Worm (Caenorhabditis elegans): ENCODE data around the gene fbxc-33.
A peak's percentile ranks its signal among the peaks of the same experiment; 100 is the strongest.

fbxc-33 gene

ce11 chrII:884204-884603 lies 29.3 kb upstream of the fbxc-33 start:
- TF ChIP-seq ceh-36 (tag; optimal IDR thresholded peaks at IDR 0.05) (no peak), flt-1 (GFP tag; IDR thresholded peaks at IDR 0.05) (no peak), sea-1 (GFP tag; conservative IDR thresholded peaks at IDR 0.05) (no peak), hnd-1 (tag; optimal IDR thresholded peaks at IDR 0.05) (no peak)

ce11 chrII:888024-888423 lies 25.4 kb upstream of the fbxc-33 start, which contains the start of gene T07D3.4:
Gene T07D3.4, plus strand, starts transcription at chrII:888309.
- TF ChIP-seq ceh-36 (tag; optimal IDR thresholded peaks at IDR 0.05) (no peak), scrt-1 (GFP tag; IDR thresholded peaks at IDR 0.05) (no peak), ets-7 (tag; optimal IDR thresholded peaks at IDR 0.05) (no peak), tbx-11 (GFP tag; IDR thresholded peaks at IDR 0.05) (no peak), ceh-13 (GFP tag; optimal IDR thresholded peaks at IDR 0.05) (no peak), B0310.2 (tag; optimal IDR thresholded peaks at IDR 0.05) (no peak), pes-1 (GFP tag; IDR thresholded peaks at IDR 0.05) (no peak), tbx-37 (GFP tag; conservative IDR thresholded peaks at IDR 0.05) (no peak), sea-1 (GFP tag; conservative IDR thresholded peaks at IDR 0.05) (no peak), hnd-1 (tag; optimal IDR thresholded peaks at IDR 0.05) (no peak), tra-4 (tag; optimal IDR thresholded peaks at IDR 0.05) (no peak), ama-1 (optimal IDR thresholded peaks at IDR 0.05) (no peak), hmbx-1 (tag; optimal IDR thresholded peaks at IDR 0.05) (no peak), aly-1 (tag; optimal IDR thresholded peaks at IDR 0.05) (no peak), flt-1 (GFP tag; IDR thresholded peaks at IDR 0.05) (no peak)

DNA sequence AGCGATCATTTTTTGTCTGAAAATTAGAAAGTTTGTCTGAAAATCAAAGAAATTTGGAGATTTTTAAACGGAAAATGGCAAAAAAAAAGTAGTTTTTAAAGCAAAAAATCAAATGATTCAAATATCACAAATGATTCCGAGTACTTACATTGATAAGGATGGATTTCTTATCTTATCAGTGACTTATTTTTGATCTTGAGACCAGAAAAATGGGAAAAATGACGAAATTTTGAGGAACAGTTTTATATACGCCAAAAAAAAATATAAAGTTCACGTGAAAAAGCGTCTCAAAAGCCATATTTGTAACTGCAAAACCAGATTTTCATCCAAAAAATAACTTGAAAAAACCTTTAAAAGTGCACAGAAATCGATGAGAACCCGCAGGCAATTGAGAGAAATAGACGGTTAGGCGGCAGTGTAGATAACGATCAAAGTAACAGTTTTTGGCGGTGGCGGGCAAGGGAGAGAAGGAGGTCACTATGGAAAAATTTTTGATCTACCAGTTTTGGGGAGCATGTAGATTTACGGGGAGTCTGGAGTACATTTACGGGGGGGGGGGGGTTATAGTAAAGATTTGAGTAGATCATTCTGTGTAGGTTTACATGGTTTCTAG lies 12.6 kb upstream of the fbxc-33 start, which contains the start of gene T07D3.9:
TSS of gene T07D3.9 (minus strand) at position 194 of the 613 bp plus-strand sequence.
- no peak for TF ChIP-seq pes-1 (GFP tag; IDR thresholded peaks at IDR 0.05)
- no peak for TF ChIP-seq B0310.2 (tag; optimal IDR thresholded peaks at IDR 0.05)
- TF ChIP-seq ceh-13 (GFP tag; optimal IDR thresholded peaks at IDR 0.05): no peak
- no peak for TF ChIP-seq scrt-1 (GFP tag; IDR thresholded peaks at IDR 0.05)
- TF ChIP-seq ets-7 (tag; optimal IDR thresholded peaks at IDR 0.05): no peak
- TF ChIP-seq aly-1 (tag; optimal IDR thresholded peaks at IDR 0.05): no peak
- no peak for TF ChIP-seq hnd-1 (tag; optimal IDR thresholded peaks at IDR 0.05)
- no peak for TF ChIP-seq hmbx-1 (tag; optimal IDR thresholded peaks at IDR 0.05)
- TF ChIP-seq flt-1 (GFP tag; IDR thresholded peaks at IDR 0.05): no peak
- TF ChIP-seq ceh-36 (tag; optimal IDR thresholded peaks at IDR 0.05): no peak
- TF ChIP-seq hmg-4 (GFP tag; optimal IDR thresholded peaks at IDR 0.05): no peak
- no peak for TF ChIP-seq sea-1 (GFP tag; conservative IDR thresholded peaks at IDR 0.05)
- TF ChIP-seq tbx-11 (GFP tag; IDR thresholded peaks at IDR 0.05): no peak
- TF ChIP-seq ama-1 (optimal IDR thresholded peaks at IDR 0.05): no peak

DNA sequence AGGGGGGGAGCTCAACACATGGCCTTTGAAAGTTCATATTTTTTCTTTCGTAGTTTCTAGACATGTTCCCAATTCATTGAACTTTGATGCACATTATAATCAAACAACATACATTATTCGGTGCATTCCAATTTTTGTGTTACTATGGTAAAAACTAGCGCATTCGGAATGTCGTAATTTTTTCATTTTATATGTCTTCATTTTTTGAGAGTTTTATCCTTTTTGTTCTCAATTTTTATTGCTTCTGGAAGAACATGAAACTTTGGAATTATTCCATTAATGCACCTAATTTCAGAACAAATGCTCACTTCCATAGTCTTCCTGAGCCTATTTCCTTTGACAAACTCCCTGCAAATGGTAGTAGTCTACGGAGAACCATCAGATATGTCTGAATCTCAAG lies 11.8 kb upstream of the fbxc-33 start, which contains the start of gene T07D3.2:
TSS of gene T07D3.2 (plus strand) at position 301 of the 400 bp plus-strand sequence.
- TF ChIP-seq hnd-1 (tag; optimal IDR thresholded peaks at IDR 0.05) (no peak), tbx-37 (GFP tag; conservative IDR thresholded peaks at IDR 0.05) (no peak), pes-1 (GFP tag; IDR thresholded peaks at IDR 0.05) (no peak)

- TF ChIP-seq B0310.2 (tag; optimal IDR thresholded peaks at IDR 0.05) (no peak), ceh-13 (GFP tag; optimal IDR thresholded peaks at IDR 0.05) (no peak), sea-1 (GFP tag; conservative IDR thresholded peaks at IDR 0.05) (0 out of 2 replicates have a peak, but pooled peaks have one; percentile 29), pes-1 (GFP tag; IDR thresholded peaks at IDR 0.05) (peak; percentile 37; the same call in 1 of the 2 replicates)
Measured at ce11 chrII:905335-905734, 8.1 kb upstream of the fbxc-33 start.

DNA sequence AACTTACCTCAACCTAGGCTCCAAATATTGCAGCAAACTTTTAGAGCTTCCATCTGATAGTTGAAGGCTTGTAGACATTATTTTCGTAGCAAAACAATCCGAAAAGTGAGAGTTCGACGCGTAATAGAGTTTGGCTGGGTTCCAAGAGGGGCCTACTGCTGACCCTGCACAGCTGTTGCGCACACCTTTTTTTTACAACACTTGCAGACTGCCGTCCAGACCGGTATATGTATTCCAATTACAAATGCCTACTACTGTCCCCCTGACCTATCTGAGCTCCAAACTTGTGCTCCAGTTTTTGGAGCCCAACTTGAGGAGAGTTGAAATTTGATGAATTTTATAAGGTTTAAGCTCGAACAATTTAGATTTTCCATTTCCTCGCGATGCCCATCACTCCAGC lies 3.9 kb upstream of the fbxc-33 start, which contains the start of the genes fbxc-24 and fbxc-27:
TSS of gene fbxc-24 (minus strand) at position 101 of the 400 bp plus-strand sequence.
TSS of gene fbxc-27 (plus strand) at position 216 of the 400 bp plus-strand sequence.
- TF ChIP-seq hnd-1 (tag; optimal IDR thresholded peaks at IDR 0.05) (no peak), aly-1 (tag; optimal IDR thresholded peaks at IDR 0.05) (no peak), ceh-13 (GFP tag; optimal IDR thresholded peaks at IDR 0.05) (no peak)

DNA sequence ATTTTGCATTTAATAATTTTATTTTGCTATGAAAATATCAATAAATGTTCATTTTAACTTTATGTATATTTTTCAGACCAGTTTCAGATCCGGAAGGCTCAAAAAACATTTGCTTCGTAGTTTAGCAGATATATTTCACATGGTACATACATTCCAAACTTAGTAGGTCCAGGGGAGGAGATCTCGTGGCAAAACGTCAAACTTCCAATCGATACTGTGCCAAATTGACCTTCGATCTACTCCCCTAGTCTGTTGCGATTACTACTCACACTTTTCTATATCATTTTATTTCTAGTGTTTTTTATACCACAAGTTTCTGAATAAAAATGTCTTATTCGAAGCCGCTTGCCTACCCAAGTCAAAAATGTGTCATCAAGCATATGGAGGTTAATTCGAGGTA lies 1.8 kb upstream of the fbxc-33 start, which contains the start of gene fbxc-31:
TSS of gene fbxc-31 (plus strand) at position 301 of the 400 bp plus-strand sequence.
- TF ChIP-seq hmg-4 (GFP tag; optimal IDR thresholded peaks at IDR 0.05): no peak
- TF ChIP-seq flt-1 (GFP tag; IDR thresholded peaks at IDR 0.05): no peak
- TF ChIP-seq pes-1 (GFP tag; IDR thresholded peaks at IDR 0.05): no peak
- TF ChIP-seq tbx-11 (GFP tag; IDR thresholded peaks at IDR 0.05): no peak
- no peak for TF ChIP-seq tbx-37 (GFP tag; conservative IDR thresholded peaks at IDR 0.05)
- no peak for TF ChIP-seq ets-7 (tag; optimal IDR thresholded peaks at IDR 0.05)
- no peak for TF ChIP-seq tra-4 (tag; optimal IDR thresholded peaks at IDR 0.05)
- no peak for TF ChIP-seq ama-1 (optimal IDR thresholded peaks at IDR 0.05)
- TF ChIP-seq hnd-1 (tag; optimal IDR thresholded peaks at IDR 0.05): no peak
- no peak for TF ChIP-seq hmbx-1 (tag; optimal IDR thresholded peaks at IDR 0.05)
- TF ChIP-seq F13C5.2 (tag; optimal IDR thresholded peaks at IDR 0.05): no peak
- no peak for TF ChIP-seq sea-1 (GFP tag; conservative IDR thresholded peaks at IDR 0.05)

ce11 chrII:915206-915605 lies 1.7 kb downstream of the fbxc-33 start:
- TF ChIP-seq flt-1 (GFP tag; IDR thresholded peaks at IDR 0.05) (no peak), ama-1 (optimal IDR thresholded peaks at IDR 0.05) (no peak), aly-1 (tag; optimal IDR thresholded peaks at IDR 0.05) (no peak), tbx-11 (GFP tag; IDR thresholded peaks at IDR 0.05) (no peak), B0310.2 (tag; optimal IDR thresholded peaks at IDR 0.05) (no peak), tra-4 (tag; optimal IDR thresholded peaks at IDR 0.05) (no peak), ceh-36 (tag; optimal IDR thresholded peaks at IDR 0.05) (no peak), pes-1 (GFP tag; IDR thresholded peaks at IDR 0.05) (no peak), hmbx-1 (tag; optimal IDR thresholded peaks at IDR 0.05) (no peak), hnd-1 (tag; optimal IDR thresholded peaks at IDR 0.05) (no peak), ets-7 (tag; optimal IDR thresholded peaks at IDR 0.05) (no peak), hmg-4 (GFP tag; optimal IDR thresholded peaks at IDR 0.05) (no peak), tbx-37 (GFP tag; conservative IDR thresholded peaks at IDR 0.05) (no peak), F13C5.2 (tag; optimal IDR thresholded peaks at IDR 0.05) (no peak), ceh-13 (GFP tag; optimal IDR thresholded peaks at IDR 0.05) (no peak)

Data from whole organism, early embryonic.